Worm (Caenorhabditis elegans): ENCODE measurements around the gene T22F3.2.
"Not testable (repeated sequence)": the region's sequence is repeated elsewhere in the genome, so short reads cannot be mapped to it uniquely, and the experiment has no call there.

Gene T22F3.2

DNA sequence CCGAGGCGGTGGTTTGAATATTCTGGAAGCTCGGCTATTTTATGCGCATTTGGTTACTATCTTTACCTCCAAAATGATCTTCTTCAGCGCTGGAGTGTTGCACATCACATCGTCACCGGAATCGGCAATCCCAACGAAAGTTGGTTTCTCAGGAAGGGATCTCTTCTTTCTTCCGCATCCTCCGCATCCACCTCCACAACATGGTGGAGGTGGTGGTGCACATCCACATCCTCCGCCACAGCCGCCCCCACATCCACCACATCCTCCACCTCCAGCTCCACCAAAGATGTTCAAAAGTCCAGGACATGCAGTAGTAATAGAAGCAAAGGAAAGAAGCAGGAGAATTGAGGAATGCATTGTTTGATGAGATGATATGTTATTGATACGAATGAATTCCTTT, 29.0 kb upstream of the T22F3.2 start, which contains the start of gene grl-31:
TSS of gene grl-31 (minus strand) at position 357 of the 400 bp plus-strand sequence.
- TF ChIP-seq mxl-1 (tag; optimal IDR thresholded peaks at IDR 0.05) (no peak), ceh-91 (GFP tag; IDR thresholded peaks at IDR 0.05) (no peak), hmg-20 (GFP tag; IDR thresholded peaks at IDR 0.05) (no peak), nfya-2 (GFP tag; IDR thresholded peaks at IDR 0.05) (no peak), F39B2.1 (GFP tag; IDR thresholded peaks at IDR 0.05) (no peak), zfh-2 (GFP tag; conservative IDR thresholded peaks at IDR 0.05) (peak; percentile 59), ceh-100 (GFP tag; IDR thresholded peaks at IDR 0.05) (no peak)

ce11 chrV:3558744-3559143, 27.7 kb upstream of the T22F3.2 start, which contains the start of gene T24A6.1:
T24A6.1 (plus strand) TSS chrV:3559044.
- TF ChIP-seq zfh-2 (GFP tag; conservative IDR thresholded peaks at IDR 0.05); ceh-58 (GFP tag; IDR thresholded peaks at IDR 0.05); F57A8.1 (GFP tag; optimal IDR thresholded peaks at IDR 0.05): not testable (repeated sequence)

DNA sequence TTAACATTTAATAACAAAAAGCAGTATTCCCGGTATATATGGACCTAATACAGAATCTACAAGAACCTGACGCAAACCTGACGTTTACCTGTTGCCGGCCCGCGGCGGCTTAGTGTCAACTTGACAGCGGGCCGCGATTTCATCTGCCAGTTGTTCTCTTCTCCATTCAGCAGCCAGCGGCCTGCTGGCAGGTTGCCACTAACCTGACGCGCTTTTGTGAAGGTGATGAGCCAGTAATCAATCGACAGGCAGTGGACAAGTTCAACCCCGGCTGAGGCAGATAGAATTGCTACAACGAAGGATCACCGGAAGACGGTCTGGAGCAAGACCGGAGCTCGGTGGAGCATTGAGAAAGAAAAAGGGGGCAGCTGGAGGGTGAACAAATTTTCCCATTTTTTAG, 26.7 kb upstream of the T22F3.2 start:
- peak; percentile 52; the same call in 1 of the 2 replicates for TF ChIP-seq hsf-1 (GFP tag; IDR thresholded peaks at IDR 0.05)

ce11 chrV:3562824-3563223, 23.6 kb upstream of the T22F3.2 start, which contains the start of gene T24A6.16:
T24A6.16 (minus strand) TSS chrV:3562924.
- TF ChIP-seq ztf-25 (GFP tag; IDR thresholded peaks at IDR 0.05); tbp1 (GFP tag; optimal IDR thresholded peaks at IDR 0.05); attf-5 (GFP tag; optimal IDR thresholded peaks at IDR 0.05): not testable (repeated sequence)

ce11 chrV:3564335-3564734, 22.1 kb upstream of the T22F3.2 start, which contains the start of gene T24A6.17:
T24A6.17 (minus strand) TSS chrV:3564435.
- TF ChIP-seq ceh-58 (GFP tag; IDR thresholded peaks at IDR 0.05); ZK185.1 (tag; optimal IDR thresholded peaks at IDR 0.05; ENCODE audit: poor library complexity, severe bottlenecking); lir-1 (GFP tag; conservative IDR thresholded peaks at IDR 0.05): not testable (repeated sequence)

DNA sequence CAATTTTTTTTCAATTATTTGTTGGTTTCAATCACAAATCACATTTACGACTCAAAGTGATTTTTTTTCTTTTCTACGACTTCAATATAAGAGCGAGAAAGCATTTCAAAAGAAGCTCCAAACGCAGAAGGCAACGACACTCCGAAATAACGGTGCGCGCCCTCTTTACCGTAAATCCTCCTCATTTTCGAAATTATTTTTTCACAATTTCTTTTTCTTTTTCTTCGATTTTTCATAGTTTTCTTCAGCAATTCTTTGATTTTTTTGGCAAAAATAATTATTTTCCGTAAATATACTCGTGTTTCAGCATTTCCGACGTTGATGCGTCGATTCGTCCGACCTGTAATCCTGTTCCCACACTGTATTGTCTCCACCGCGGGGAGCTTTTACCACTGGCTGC, 15.7 kb upstream of the T22F3.2 start, which contains the start of gene F40C5.2:
TSS of gene F40C5.2 (plus strand) at position 301 of the 400 bp plus-strand sequence.
- not testable (repeated sequence) for TF ChIP-seq dpff-1 (tag; optimal IDR thresholded peaks at IDR 0.05); ceh-40 (GFP tag; IDR thresholded peaks at IDR 0.05); ama-1 (optimal IDR thresholded peaks at IDR 0.05); ama-1 (GFP tag; optimal IDR thresholded peaks at IDR 0.05)

DNA sequence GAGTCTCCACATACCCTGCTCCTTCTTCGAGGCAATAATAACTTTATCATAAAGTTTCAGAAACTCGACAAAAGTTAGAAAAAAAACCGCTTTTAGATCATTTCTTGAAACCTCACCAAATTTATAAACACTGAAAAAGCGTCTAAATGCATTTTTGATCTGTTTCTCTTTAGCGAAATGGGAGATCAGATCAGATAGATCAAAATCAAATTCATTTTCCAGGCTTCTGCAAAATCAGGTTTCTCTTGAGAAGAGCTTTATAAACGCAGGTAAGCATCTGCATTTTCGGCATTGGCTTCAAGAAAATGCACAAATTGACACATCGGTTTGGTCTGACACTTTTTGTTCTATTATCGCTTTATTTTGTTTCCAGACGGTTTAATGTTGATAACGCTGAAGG, 14.0 kb upstream of the T22F3.2 start, which contains the start of gene F40C5.1:
TSS of gene F40C5.1 (plus strand) at position 301 of the 400 bp plus-strand sequence.
- not testable (repeated sequence) for TF ChIP-seq madf-3, F39B2.1, hmg-1.2 (GFP tag; IDR thresholded peaks at IDR 0.05)

- no peak for TF ChIP-seq sptf-2 (GFP tag; optimal IDR thresholded peaks at IDR 0.05)
- no peak for TF ChIP-seq attf-3 (GFP tag; conservative IDR thresholded peaks at IDR 0.05)
- TF ChIP-seq dpff-1 (tag; optimal IDR thresholded peaks at IDR 0.05): no peak
- no peak for TF ChIP-seq madf-8 (GFP tag; conservative IDR thresholded peaks at IDR 0.05)
- no peak for TF ChIP-seq cebp-1 (GFP tag; IDR thresholded peaks at IDR 0.05)
- TF ChIP-seq cebp-1 (tag; optimal IDR thresholded peaks at IDR 0.05): no peak
- no peak for TF ChIP-seq unc-130 (GFP tag; optimal IDR thresholded peaks at IDR 0.05)
- TF ChIP-seq sea-2 (GFP tag; IDR thresholded peaks at IDR 0.05): no peak
- no peak for TF ChIP-seq ztf-28 (GFP tag; IDR thresholded peaks at IDR 0.05)
Measured at ce11 chrV:3575759-3576158, 10.7 kb upstream of the T22F3.2 start, which contains the start of gene grl-27. grl-27 (minus strand) TSS chrV:3575859.

Measured in whole organism, young adult.